Fruit fly (Drosophila melanogaster): ENCODE measurements around the gene emei.

emei gene

DNA sequence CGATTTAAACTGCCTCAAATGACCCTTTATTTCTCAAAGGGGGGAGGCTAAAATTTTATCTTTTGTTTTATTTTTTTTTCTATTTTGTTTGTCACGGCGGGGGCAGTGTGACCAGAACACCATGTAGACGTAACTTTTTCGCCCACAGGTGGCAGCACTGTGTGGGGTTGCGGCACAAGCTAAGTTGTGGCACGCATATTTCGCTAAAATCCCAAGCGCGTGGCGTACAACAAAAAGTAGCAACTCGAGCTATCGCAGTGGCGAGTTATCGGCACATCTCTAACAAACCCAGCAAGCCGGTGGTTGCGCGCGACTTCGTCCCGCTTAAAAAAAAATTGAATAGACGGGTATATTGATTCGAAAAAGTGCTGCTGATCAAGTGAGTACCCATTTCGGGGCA, 13.6 kb downstream of the emei start, which contains the start of the genes Ufd1 and NaPi-III (continued):
- TF ChIP-seq CG16813 (GFP tag; IDR thresholded peaks at IDR 0.05; ENCODE audit: partially characterized antibody) (peak; percentile 84), chn (GFP tag; optimal IDR thresholded peaks at IDR 0.05) (peak; percentile 40), chinmo (GFP tag; IDR thresholded peaks at IDR 0.05; ENCODE audit: partially characterized antibody) (peak; percentile 73; the same call in 1 of the 4 replicates)

DNA sequence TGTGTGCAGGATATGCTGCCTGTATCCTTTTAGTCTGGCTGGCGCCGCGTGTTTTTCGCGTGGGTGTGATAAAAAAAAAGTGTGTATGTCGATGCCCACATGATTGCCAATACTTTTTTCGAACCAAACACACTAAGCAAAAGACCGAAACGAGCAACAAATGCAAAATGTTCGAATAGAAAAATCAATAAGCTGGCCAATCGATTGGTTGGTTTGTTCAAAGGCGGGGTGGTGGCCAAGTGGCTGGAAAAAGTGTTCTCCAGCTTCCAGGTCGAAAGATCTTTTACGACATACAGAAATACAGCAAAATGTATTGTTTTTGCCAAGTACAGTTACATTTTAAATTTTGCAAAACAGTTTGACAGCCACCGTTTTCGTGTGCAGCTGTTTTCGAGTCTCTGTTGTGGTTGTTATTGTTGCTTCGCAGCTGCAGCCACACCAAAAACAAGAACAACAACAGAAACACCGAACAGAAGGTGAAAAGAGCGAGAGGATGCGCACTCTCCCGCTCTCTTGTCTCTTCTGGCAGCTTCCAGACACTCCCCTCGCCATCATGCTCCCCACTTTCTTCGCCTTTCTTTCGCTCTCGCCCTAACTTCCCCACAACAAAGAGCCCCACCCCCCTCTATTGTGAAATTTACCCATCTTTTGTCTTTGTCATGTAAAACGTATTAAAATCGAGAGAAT, 14.3 kb downstream of the emei start:
- TF ChIP-seq CG8765 (GFP tag; IDR thresholded peaks at IDR 0.05) (no peak), abd-A (tag; optimal IDR thresholded peaks at IDR 0.05) (peak; percentile 32), sr (GFP tag; IDR thresholded peaks at IDR 0.05) (no peak), CG14965 (GFP tag; optimal IDR thresholded peaks at IDR 0.05; ENCODE audit: borderline replicate concordance) (no peak), nom (GFP tag; optimal IDR thresholded peaks at IDR 0.05) (peak; percentile 41), bbx (GFP tag; IDR thresholded peaks at IDR 0.05; ENCODE audit: partially characterized antibody) (peak; percentile 20; the same call in 1 of the 2 replicates), crp (GFP tag; optimal IDR thresholded peaks at IDR 0.05) (peak in 1 of 2 experiments; percentile 60), CG30403 (GFP tag; optimal IDR thresholded peaks at IDR 0.05) (no peak), Trl (optimal IDR thresholded peaks at IDR 0.05) (peak; percentile 71 to 88), Trl (GFP tag; optimal IDR thresholded peaks at IDR 0.05) (no peak), Ets65A (GFP tag) (no peak), CG4360 (GFP tag; IDR thresholded peaks at IDR 0.05) (peak; percentile 84), ato (GFP tag; IDR thresholded peaks at IDR 0.05; ENCODE audit: partially characterized antibody) (0 out of 2 replicates have a peak, but pooled peaks have one; percentile 37), dmrt99B (tag; optimal IDR thresholded peaks at IDR 0.05) (no peak), Med (GFP tag) (peak; percentile 3), B-H2 (GFP tag; optimal IDR thresholded peaks at IDR 0.05) (no peak), CG10431 (GFP tag; optimal IDR thresholded peaks at IDR 0.05) (peak; percentile 49), yki (optimal IDR thresholded peaks at IDR 0.05) (peak; percentile 72), chinmo (GFP tag; IDR thresholded peaks at IDR 0.05; ENCODE audit: partially characterized antibody) (0 out of 4 replicates have a peak, but pooled peaks have one; percentile 31), ase (GFP tag; IDR thresholded peaks at IDR 0.05) (0 out of 3 replicates have a peak, but pooled peaks have one; percentile 8), ken (GFP tag; IDR thresholded peaks at IDR 0.05) (peak; percentile 50; the same call in 1 of the 3 replicates), BtbVII (GFP tag; optimal IDR thresholded peaks at IDR 0.05) (peak; percentile 2), CG3163 (GFP tag; optimal IDR thresholded peaks at IDR 0.05) (no peak), da (GFP tag; optimal IDR thresholded peaks at IDR 0.05) (peak; percentile 31), bab2 (GFP tag; optimal IDR thresholded peaks at IDR 0.05) (no peak), CG15696 (tag; optimal IDR thresholded peaks at IDR 0.05) (no peak), CG7786 (GFP tag; optimal IDR thresholded peaks at IDR 0.05) (no peak), CG5245 (GFP tag; optimal IDR thresholded peaks at IDR 0.05) (no peak), CG13287 (GFP tag; IDR thresholded peaks at IDR 0.05; ENCODE audit: partially characterized antibody) (no peak), usp (GFP tag; optimal IDR thresholded peaks at IDR 0.05) (no peak), CG6654 (GFP tag; optimal IDR thresholded peaks at IDR 0.05) (peak; percentile 96), cad (GFP tag; optimal IDR thresholded peaks at IDR 0.05) (peak; percentile 75), CG12769 (tag; optimal IDR thresholded peaks at IDR 0.05) (peak; percentile 2), HLH4C (GFP tag; IDR thresholded peaks at IDR 0.05; ENCODE audit: partially characterized antibody) (0 out of 3 replicates have a peak, but pooled peaks have one; percentile 19), scrt (GFP tag; optimal IDR thresholded peaks at IDR 0.05) (peak; percentile 22), ac (GFP tag; optimal IDR thresholded peaks at IDR 0.05) (peak; percentile 29), crol (GFP tag; IDR thresholded peaks at IDR 0.05) (peak; percentile 96), fd64A (GFP tag; optimal IDR thresholded peaks at IDR 0.05) (no peak), CG1832 (GFP tag; optimal IDR thresholded peaks at IDR 0.05) (peak; percentile 48), btn (GFP tag; optimal IDR thresholded peaks at IDR 0.05) (no peak), sd (tag; optimal IDR thresholded peaks at IDR 0.05) (peak; percentile 25), onecut (GFP tag; IDR thresholded peaks at IDR 0.05) (peak; percentile 92)
